Worm (Caenorhabditis elegans) whole organism, early embryonic: ENCODE measurements around the gene cpb-2.

Experiments used
- B0310.2 ChIP-seq: sonication (generic microtip); optimal IDR thresholded peaks from 2 replicates; lab custom pipeline; 2016; ENCODE audit warnings: mild to moderate bottlenecking, missing genetic modification characterization, missing compliant biosample characterization
- F13C5.2 ChIP-seq: sonication (generic microtip); optimal IDR thresholded peaks from 2 replicates; lab custom pipeline; 2017; ENCODE audit warnings: mild to moderate bottlenecking, missing genetic modification characterization, inconsistent platforms, missing compliant biosample characterization
- aly-1 ChIP-seq: sonication (generic microtip); optimal IDR thresholded peaks from 2 replicates; lab custom pipeline; 2016; ENCODE audit warnings: missing genetic modification characterization, missing compliant biosample characterization
- ama-1 ChIP-seq: fragments of 150-350 bp; optimal IDR thresholded peaks from 2 replicates; lab custom pipeline; 2014
- ceh-13 ChIP-seq: fragments of 200-800 bp; sonication (Bioruptor generic); optimal IDR thresholded peaks from 2 replicates; lab custom pipeline; 2018; ENCODE audit warnings: mild to moderate bottlenecking, missing genetic modification characterization, missing compliant biosample characterization
- ceh-36 ChIP-seq: sonication (generic microtip); optimal IDR thresholded peaks from 2 replicates; lab custom pipeline; 2016; ENCODE audit warnings: missing genetic modification characterization, inconsistent platforms, missing compliant biosample characterization
- ets-7 ChIP-seq: sonication (generic microtip); optimal IDR thresholded peaks from 2 replicates; lab custom pipeline; 2016; ENCODE audit warnings: missing genotype, missing genetic modification characterization, missing compliant biosample characterization
- flt-1 ChIP-seq: fragments of 200-800 bp; sonication (Bioruptor generic); IDR thresholded peaks from 2 replicates; pipeline ENCODE4 v1.3.6; 2022; ENCODE audit warnings: missing genetic modification characterization, missing compliant biosample characterization
- hmbx-1 ChIP-seq: sonication (generic microtip); optimal IDR thresholded peaks from 2 replicates; lab custom pipeline; 2016; ENCODE audit warnings: mild to moderate bottlenecking, missing genetic modification characterization, missing compliant biosample characterization
- hmg-4 ChIP-seq: fragments of 200-800 bp; sonication (Bioruptor generic); optimal IDR thresholded peaks from 2 replicates; lab custom pipeline; 2018; ENCODE audit warnings: mild to moderate bottlenecking, missing genetic modification characterization, missing compliant biosample characterization
- hnd-1 ChIP-seq: sonication (generic microtip); optimal IDR thresholded peaks from 2 replicates; lab custom pipeline; 2016; ENCODE audit warnings: missing genetic modification characterization, missing compliant biosample characterization
- pes-1 ChIP-seq: fragments of 200-800 bp; sonication (Bioruptor generic); IDR thresholded peaks from 2 replicates; pipeline ENCODE4 v1.3.6; 2022; ENCODE audit warnings: missing genetic modification reagents, missing genetic modification characterization, missing compliant biosample characterization
- scrt-1 ChIP-seq: fragments of 200-800 bp; sonication (Bioruptor generic); IDR thresholded peaks from 2 replicates; pipeline ENCODE4 v1.3.6; 2022; ENCODE audit warnings: missing genetic modification characterization, missing compliant biosample characterization
- sea-1 ChIP-seq: fragments of 200-800 bp; sonication (Bioruptor generic); conservative IDR thresholded peaks from 2 replicates; pipeline ENCODE4 v1.3.6; 2022; ENCODE audit warnings: missing genetic modification characterization, missing compliant biosample characterization
- tbx-11 ChIP-seq: fragments of 200-800 bp; sonication (Bioruptor generic); IDR thresholded peaks from 2 replicates; pipeline ENCODE4 v1.3.6; 2022; ENCODE audit warnings: missing genetic modification characterization, missing compliant biosample characterization
- tbx-37 ChIP-seq: fragments of 200-800 bp; sonication (Bioruptor generic); conservative IDR thresholded peaks from 2 replicates; pipeline ENCODE4 v1.3.6; 2022; ENCODE audit warnings: missing genetic modification reagents, missing genetic modification characterization, missing compliant biosample characterization
- tra-4 ChIP-seq: sonication (generic microtip); optimal IDR thresholded peaks from 2 replicates; lab custom pipeline; 2017; ENCODE audit warnings: missing genetic modification characterization, missing compliant biosample characterization

cpb-2 gene

ce11 chrII:6177975-6178742 lies 14.4 kb upstream of the cpb-2 start:
- TF ChIP-seq ets-7 (tag; lab: Kevin White, UChicago) = no peak
- TF ChIP-seq tbx-37 (GFP tag; lab: Robert Waterston, UW) = no peak
- TF ChIP-seq hmbx-1 (tag; lab: Kevin White, UChicago) = no peak
- TF ChIP-seq ceh-13 (GFP tag; lab: Kevin White, UChicago) = no peak
- no peak for TF ChIP-seq ama-1 (lab: Kevin White, UChicago)
- TF ChIP-seq B0310.2 (tag; lab: Kevin White, UChicago) = no peak
- no peak for TF ChIP-seq F13C5.2 (tag; lab: Kevin White, UChicago)

DNA sequence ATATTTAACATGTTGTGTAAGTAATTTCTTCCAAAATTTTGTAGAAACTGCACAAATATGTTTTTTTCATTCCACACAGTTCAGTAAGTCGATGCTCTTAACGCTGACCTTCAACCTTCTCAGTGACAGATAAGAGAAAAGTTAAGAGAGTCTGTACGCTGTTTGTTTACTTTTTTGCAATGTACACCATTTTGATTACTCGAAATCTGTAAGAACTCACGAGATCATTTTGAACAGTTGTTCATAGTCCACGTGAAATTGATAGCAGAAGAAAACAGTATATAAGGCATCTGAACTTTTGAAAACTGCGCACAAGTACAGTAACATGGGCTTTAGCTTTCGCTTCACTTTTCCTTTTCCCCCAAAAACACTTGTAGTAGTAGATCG lies 13.8 kb upstream of the cpb-2 start:
- TF ChIP-seq B0310.2 (tag; lab: Kevin White, UChicago) = no peak
- TF ChIP-seq ceh-36 (tag; lab: Kevin White, UChicago) = no peak
- TF ChIP-seq ama-1 (lab: Kevin White, UChicago) = no peak
- TF ChIP-seq hnd-1 = no peak
- no peak for TF ChIP-seq tbx-37 (GFP tag; lab: Robert Waterston, UW)
- no peak for TF ChIP-seq scrt-1 (GFP tag; lab: Robert Waterston, UW)
- no peak for TF ChIP-seq tbx-11 (GFP tag; lab: Robert Waterston, UW)
- no peak for TF ChIP-seq pes-1
- no peak for TF ChIP-seq aly-1 (tag; lab: Kevin White, UChicago)
- TF ChIP-seq hmbx-1 (tag; lab: Kevin White, UChicago) = no peak
- TF ChIP-seq ets-7 (tag; lab: Kevin White, UChicago) = no peak
- TF ChIP-seq flt-1 (GFP tag; lab: Robert Waterston, UW) = no peak
- TF ChIP-seq ceh-13 (GFP tag; lab: Kevin White, UChicago) = no peak
- TF ChIP-seq F13C5.2 (tag; lab: Kevin White, UChicago) = no peak
- no peak for TF ChIP-seq tra-4 (tag; lab: Kevin White, UChicago)
- TF ChIP-seq sea-1 (GFP tag; lab: Robert Waterston, UW) = no peak
- no peak for TF ChIP-seq hmg-4 (GFP tag; lab: Kevin White, UChicago)

ce11 chrII:6179531-6179930 lies 13.1 kb upstream of the cpb-2 start, which contains the start of gene F40H3.1:
Gene F40H3.1, plus strand, starts transcription at chrII:6179831.
- TF ChIP-seq aly-1 (tag; lab: Kevin White, UChicago) (no peak), ama-1 (lab: Kevin White, UChicago) (no peak), flt-1 (GFP tag; lab: Robert Waterston, UW) (no peak), tbx-11 (GFP tag; lab: Robert Waterston, UW) (no peak), tbx-37 (GFP tag; lab: Robert Waterston, UW) (no peak), scrt-1 (GFP tag; lab: Robert Waterston, UW) (no peak), ets-7 (tag; lab: Kevin White, UChicago) (no peak), ceh-36 (tag; lab: Kevin White, UChicago) (no peak)

DNA sequence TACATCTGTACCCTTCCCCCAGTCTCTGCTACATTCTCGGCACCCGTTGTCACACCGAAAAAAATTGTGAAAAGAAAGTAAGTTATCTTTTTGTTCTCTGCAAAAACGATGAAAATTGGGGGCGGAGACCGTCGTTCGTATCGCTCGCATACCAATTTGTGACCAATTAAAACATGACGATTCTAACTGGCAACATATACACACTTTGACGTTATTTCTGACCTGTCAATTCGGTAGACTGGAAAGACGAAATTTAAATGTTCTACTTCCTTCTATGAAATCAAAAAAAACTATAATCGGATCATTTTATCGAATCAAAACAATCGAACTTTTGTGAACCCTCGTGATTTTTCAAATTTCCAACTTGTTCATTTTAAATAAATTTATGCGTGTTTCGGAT lies 12.0 kb upstream of the cpb-2 start:
- no peak for TF ChIP-seq aly-1 (tag; lab: Kevin White, UChicago)
- TF ChIP-seq scrt-1 (GFP tag; lab: Robert Waterston, UW) = no peak
- TF ChIP-seq ets-7 (tag; lab: Kevin White, UChicago) = no peak
- TF ChIP-seq hmg-4 (GFP tag; lab: Kevin White, UChicago) = no peak
- no peak for TF ChIP-seq flt-1 (GFP tag; lab: Robert Waterston, UW)
- TF ChIP-seq tbx-37 (GFP tag; lab: Robert Waterston, UW) = no peak
- TF ChIP-seq pes-1 = no peak
- TF ChIP-seq ama-1 (lab: Kevin White, UChicago) = no peak
- no peak for TF ChIP-seq tbx-11 (GFP tag; lab: Robert Waterston, UW)

ce11 chrII:6181337-6181736 lies 11.2 kb upstream of the cpb-2 start:
- TF ChIP-seq ama-1 (lab: Kevin White, UChicago) (no peak), flt-1 (GFP tag; lab: Robert Waterston, UW) (no peak), tbx-37 (GFP tag; lab: Robert Waterston, UW) (no peak), hmg-4 (GFP tag; lab: Kevin White, UChicago) (no peak), sea-1 (GFP tag; lab: Robert Waterston, UW) (no peak), tra-4 (tag; lab: Kevin White, UChicago) (no peak), hmbx-1 (tag; lab: Kevin White, UChicago) (no peak), scrt-1 (GFP tag; lab: Robert Waterston, UW) (no peak), ceh-36 (tag; lab: Kevin White, UChicago) (no peak), tbx-11 (GFP tag; lab: Robert Waterston, UW) (no peak), hnd-1 (no peak), F13C5.2 (tag; lab: Kevin White, UChicago) (no peak), pes-1 (no peak)

- no peak for TF ChIP-seq ceh-13 (GFP tag; lab: Kevin White, UChicago)
- TF ChIP-seq ets-7 (tag; lab: Kevin White, UChicago) = no peak
- TF ChIP-seq tbx-11 (GFP tag; lab: Robert Waterston, UW) = no peak
- TF ChIP-seq ceh-36 (tag; lab: Kevin White, UChicago) = no peak
- TF ChIP-seq pes-1 = no peak
- TF ChIP-seq hmbx-1 (tag; lab: Kevin White, UChicago) = no peak
- no peak for TF ChIP-seq flt-1 (GFP tag; lab: Robert Waterston, UW)
- TF ChIP-seq hnd-1 = no peak
- TF ChIP-seq sea-1 (GFP tag; lab: Robert Waterston, UW) = no peak
- no peak for TF ChIP-seq ama-1 (lab: Kevin White, UChicago)
- TF ChIP-seq tra-4 (tag; lab: Kevin White, UChicago) = no peak
- TF ChIP-seq aly-1 (tag; lab: Kevin White, UChicago) = no peak
- no peak for TF ChIP-seq B0310.2 (tag; lab: Kevin White, UChicago)
- no peak for TF ChIP-seq F13C5.2 (tag; lab: Kevin White, UChicago)
- no peak for TF ChIP-seq scrt-1 (GFP tag; lab: Robert Waterston, UW)
- TF ChIP-seq tbx-37 (GFP tag; lab: Robert Waterston, UW) = no peak
Measured at ce11 chrII:6190770-6191169, 1.8 kb upstream of the cpb-2 start.
